Worm (Caenorhabditis elegans) whole organism, L4 larva: ENCODE data around the gene srj-21.

Source experiments
- fkh-10 ChIP-seq: fragments of 150-350 bp; optimal IDR thresholded peaks from 2 replicates; lab custom pipeline; 2014; ENCODE audit warnings: missing biosample characterization, missing genetic modification reagents, missing genetic modification characterization
- mdt-29 ChIP-seq: fragments of 200-800 bp; sonication (Bioruptor generic); IDR thresholded peaks from 2 replicates; pipeline ENCODE4 v1.3.6; 2022; ENCODE audit warnings: missing genetic modification reagents, missing genetic modification characterization, missing compliant biosample characterization
- mep-1 ChIP-seq: fragments of 150-350 bp; sonication (generic microtip); optimal IDR thresholded peaks from 3 replicates; lab custom pipeline; 2014; ENCODE audit warnings: missing biosample characterization, missing genetic modification characterization
- nhr-76 ChIP-seq: fragments of 150-350 bp; optimal IDR thresholded peaks from 2 replicates; lab custom pipeline; 2014; ENCODE audit warnings: missing biosample characterization, missing genetic modification characterization
- nhr-77 ChIP-seq: fragments of 150-350 bp; optimal IDR thresholded peaks from 2 replicates; lab custom pipeline; 2014; ENCODE audit warnings: missing biosample characterization, missing genetic modification characterization

- no peak for TF ChIP-seq nhr-76 (tag; lab: Kevin White, UChicago)
- peak; percentile 10 for TF ChIP-seq mep-1 (tag; lab: Kevin White, UChicago)
- TF ChIP-seq fkh-10 (GFP tag; lab: Kevin White, UChicago), result no peak
- no peak for TF ChIP-seq nhr-77 (tag; lab: Kevin White, UChicago)
- no peak for TF ChIP-seq mdt-29 (GFP tag; lab: Robert Waterston, UW)
These were observed 12.0 kb downstream of the srj-21 start for ce11 chrV:10757128-10757527.
